Worm (Caenorhabditis elegans): ENCODE data around the gene F26G1.1.
A peak's percentile ranks its signal among the peaks of the same experiment; 100 is the strongest.
"Not testable (repeated sequence)": the region's sequence is repeated elsewhere in the genome, so short reads cannot be mapped to it uniquely, and the experiment has no call there.

The F26G1.1 gene

DNA sequence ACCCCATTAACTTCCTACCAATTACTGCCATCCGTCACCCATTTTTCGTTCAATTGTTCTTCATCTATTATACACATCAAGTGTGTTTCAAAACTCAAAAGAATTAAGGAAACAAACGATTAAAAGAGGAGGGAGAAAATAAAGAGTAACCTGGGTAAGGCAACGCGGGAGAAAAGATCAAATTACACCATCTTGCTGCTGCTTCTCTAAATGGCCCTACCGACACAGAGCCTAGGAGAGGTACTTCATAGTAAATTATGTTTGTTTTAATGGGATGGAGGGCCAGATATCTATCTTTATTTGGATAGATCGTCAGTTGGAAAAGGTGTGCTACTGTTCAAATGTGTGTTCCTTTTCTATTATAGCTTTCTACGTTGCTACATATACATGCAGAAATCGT, 23.9 kb downstream of the F26G1.1 start:
- TF ChIP-seq F52B5.7 (tag; optimal IDR thresholded peaks at IDR 0.05) (no peak), nfyb-1 (GFP tag; IDR thresholded peaks at IDR 0.05) (no peak), ztf-28 (GFP tag; IDR thresholded peaks at IDR 0.05) (no peak), nhr-120 (GFP tag; IDR thresholded peaks at IDR 0.05) (no peak), lin-54 (GFP tag; optimal IDR thresholded peaks at IDR 0.05) (no peak), repo-1 (tag; optimal IDR thresholded peaks at IDR 0.05) (no peak), tbp1 (GFP tag; optimal IDR thresholded peaks at IDR 0.05) (no peak), egl-44 (GFP tag; IDR thresholded peaks at IDR 0.05) (no peak)

- TF ChIP-seq ccch-3 (GFP tag; optimal IDR thresholded peaks at IDR 0.05) = no peak
These were observed 27.4 kb downstream of the F26G1.1 start for ce11 chrII:4818780-4819179.

DNA sequence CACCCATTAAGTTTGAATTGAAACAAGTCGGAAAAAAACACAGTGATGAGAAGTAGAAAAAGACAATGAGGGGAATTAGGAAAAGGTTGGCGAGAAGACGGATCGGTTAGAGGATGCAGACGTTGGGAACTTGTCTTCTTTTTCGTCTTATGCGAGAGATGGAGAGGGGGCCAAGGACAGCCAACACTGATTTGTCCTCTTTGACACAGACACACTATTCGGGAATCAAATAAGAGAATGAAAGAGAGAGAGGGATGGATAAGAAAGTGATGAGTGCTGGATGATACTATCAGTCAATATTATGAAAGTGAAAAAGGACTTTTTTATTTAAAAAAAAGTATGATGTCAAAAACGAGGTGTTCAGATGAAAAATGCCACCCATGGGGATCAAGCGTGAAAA, 30.3 kb downstream of the F26G1.1 start, which contains the start of gene lact-5:
TSS of gene lact-5 (minus strand) at position 1 of the 400 bp plus-strand sequence.
- TF ChIP-seq rcor-1 (GFP tag; IDR thresholded peaks at IDR 0.05) (no peak), lag-1 (GFP tag; IDR thresholded peaks at IDR 0.05) (no peak)

DNA sequence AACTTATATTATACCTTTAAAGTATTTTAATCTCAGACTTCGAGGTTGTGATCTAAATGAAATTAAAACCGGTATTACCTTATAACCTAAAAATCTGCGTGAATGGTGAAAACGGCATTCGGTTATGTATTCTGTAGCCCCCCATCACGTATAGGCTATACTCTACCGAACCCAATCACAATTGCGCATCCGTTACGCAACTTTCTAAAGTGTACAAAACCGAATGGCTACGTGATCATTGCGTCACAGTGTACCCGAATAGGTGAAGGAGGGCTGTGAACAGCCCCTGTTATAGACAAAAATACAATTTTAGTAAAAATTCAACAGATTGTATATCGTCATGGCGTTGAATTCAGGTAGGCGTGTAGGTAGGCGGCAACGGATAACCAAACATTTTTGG, 31.2 kb downstream of the F26G1.1 start:
- no peak for TF ChIP-seq somi-1 (GFP tag; optimal IDR thresholded peaks at IDR 0.05)
- no peak for TF ChIP-seq pha-4 (tag; optimal IDR thresholded peaks at IDR 0.05)
- no peak for TF ChIP-seq F39B2.1 (GFP tag; IDR thresholded peaks at IDR 0.05)
- no peak for TF ChIP-seq Y79H2A.3 (GFP tag; conservative IDR thresholded peaks at IDR 0.05)
- TF ChIP-seq tlf-1 (GFP tag; optimal IDR thresholded peaks at IDR 0.05) = no peak
- TF ChIP-seq pbrm-1 (GFP tag; IDR thresholded peaks at IDR 0.05) = no peak
- TF ChIP-seq snpc-1.1 (tag; optimal IDR thresholded peaks at IDR 0.05; ENCODE audit: insufficient read depth) = no peak

ce11 chrII:4825133-4825532, 33.7 kb downstream of the F26G1.1 start, which contains the start of the genes C33F10.8 and msp-40:
TSS of gene C33F10.8 (minus strand) at chrII:4825233.
TSS of gene msp-40 (plus strand) at chrII:4825414.
- not testable (repeated sequence) for TF ChIP-seq him-1 (tag; optimal IDR thresholded peaks at IDR 0.05); ZK185.1 (tag; optimal IDR thresholded peaks at IDR 0.05; ENCODE audit: poor library complexity, severe bottlenecking); die-1 (tag; optimal IDR thresholded peaks at IDR 0.05)

ce11 chrII:4827734-4828609, 36.6 kb downstream of the F26G1.1 start, which contains the start of the genes fbxb-88 and tbck-1:
TSS of gene fbxb-88 (minus strand) at chrII:4827884.
TSS of gene tbck-1 (plus strand) at chrII:4828559.
- TF ChIP-seq lin-35 (GFP tag; optimal IDR thresholded peaks at IDR 0.05) = peak; percentile 4 to 88 (median 33)
- peak; percentile 96 for TF ChIP-seq lin-54 (GFP tag; optimal IDR thresholded peaks at IDR 0.05)
- no peak for TF ChIP-seq ztf-26 (tag; optimal IDR thresholded peaks at IDR 0.05)
- TF ChIP-seq rcor-1 (GFP tag; IDR thresholded peaks at IDR 0.05) = no peak
- TF ChIP-seq unc-62 (GFP tag; optimal IDR thresholded peaks at IDR 0.05) = no peak
- no peak for TF ChIP-seq fkh-3 (tag; optimal IDR thresholded peaks at IDR 0.05)
- no peak for TF ChIP-seq xnd-1 (tag; optimal IDR thresholded peaks at IDR 0.05)
- no peak for TF ChIP-seq athp-1 (tag; optimal IDR thresholded peaks at IDR 0.05)
- no peak for TF ChIP-seq D2030.7 (GFP tag; IDR thresholded peaks at IDR 0.05)
- TF ChIP-seq repo-1 (tag; optimal IDR thresholded peaks at IDR 0.05) = no peak
- peak; percentile 83 for TF ChIP-seq dpl-1 (GFP tag; optimal IDR thresholded peaks at IDR 0.05)
- no peak for TF ChIP-seq B0261.1 (tag; optimal IDR thresholded peaks at IDR 0.05)
- TF ChIP-seq Y67H2A.10 (GFP tag; conservative IDR thresholded peaks at IDR 0.05) = no peak
- no peak for TF ChIP-seq rec-8 (tag; optimal IDR thresholded peaks at IDR 0.05)
- TF ChIP-seq B0336.3 (GFP tag; IDR thresholded peaks at IDR 0.05) = no peak
- peak; percentile 76 for TF ChIP-seq efl-1 (GFP tag; optimal IDR thresholded peaks at IDR 0.05)
- peak; percentile 44 for TF ChIP-seq attf-5 (GFP tag; optimal IDR thresholded peaks at IDR 0.05)
- no peak for TF ChIP-seq unc-130 (GFP tag; optimal IDR thresholded peaks at IDR 0.05)
- no peak for TF ChIP-seq tlf-1 (GFP tag; optimal IDR thresholded peaks at IDR 0.05)
- TF ChIP-seq snpc-4 (GFP tag; optimal IDR thresholded peaks at IDR 0.05) = no peak
- no peak for TF ChIP-seq snpc-4 (tag; optimal IDR thresholded peaks at IDR 0.05)
- TF ChIP-seq ztf-3 (GFP tag; optimal IDR thresholded peaks at IDR 0.05) = no peak
